Worm (Caenorhabditis elegans): Measurements from ENCODE around the gene tbc-12.

tbc-12 gene

DNA sequence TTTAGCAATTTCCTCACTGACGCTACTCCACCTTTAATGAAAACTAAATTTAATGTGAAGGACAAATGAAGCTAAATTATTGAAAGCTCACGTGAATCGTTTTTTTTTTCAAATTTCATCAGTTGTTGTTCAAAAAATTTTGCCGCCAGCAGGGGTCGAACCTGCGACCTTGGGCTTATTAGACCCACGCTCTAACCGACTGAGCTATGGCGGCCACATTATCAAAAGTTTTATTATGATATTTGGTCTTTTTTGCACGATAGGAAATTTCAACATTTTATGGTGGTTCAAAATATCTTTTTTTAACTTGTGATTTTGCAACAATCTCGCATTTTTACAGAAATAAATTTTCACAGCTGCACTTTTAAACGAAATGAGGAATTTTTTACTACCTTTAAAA lies 6.2 kb downstream of the tbc-12 start (continued):
- TF ChIP-seq aha-1 (tag) = peak; percentile 86
- TF ChIP-seq F26F4.8 (GFP tag; conservative IDR thresholded peaks at IDR 0.05) = 0 out of 2 replicates have a peak, but pooled peaks have one; percentile 9
- TF ChIP-seq Y5F2A.4 (GFP tag; optimal IDR thresholded peaks at IDR 0.05) = no peak

DNA sequence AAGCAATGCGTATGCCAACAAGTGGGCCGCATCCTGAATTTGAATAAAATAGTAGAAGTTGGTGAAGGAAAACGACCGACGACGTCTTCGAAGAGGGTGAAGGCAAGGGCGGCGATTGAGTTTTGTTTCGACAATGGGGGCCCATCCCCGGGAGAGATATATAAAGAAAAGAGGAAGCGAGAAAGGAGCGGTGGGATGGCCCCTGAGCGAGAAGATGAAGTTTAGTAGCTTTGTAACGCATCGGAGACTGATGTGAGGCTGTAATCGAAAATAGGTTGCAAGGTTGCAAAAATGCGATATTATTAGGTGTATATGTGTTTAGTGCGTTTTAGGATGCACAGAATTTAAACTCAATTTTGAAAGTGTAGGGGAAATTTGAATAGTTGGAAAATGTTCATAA lies 9.6 kb downstream of the tbc-12 start:
- TF ChIP-seq mep-1 (tag; optimal IDR thresholded peaks at IDR 0.05) (no peak), aha-1 (tag) (peak; percentile 76)

- TF ChIP-seq unc-62 (GFP tag; optimal IDR thresholded peaks at IDR 0.05 in 1 of 2) = no peak
- no peak for TF ChIP-seq unc-62 (tag; optimal IDR thresholded peaks at IDR 0.05)
- no peak for TF ChIP-seq nhr-28 (tag; optimal IDR thresholded peaks at IDR 0.05)
- TF ChIP-seq mes-2 (tag; optimal IDR thresholded peaks at IDR 0.05; ENCODE audit: poor library complexity, severe bottlenecking) = no peak
- TF ChIP-seq T26A8.4 (GFP tag; IDR thresholded peaks at IDR 0.05) = no peak
- TF ChIP-seq nhr-48 (tag; optimal IDR thresholded peaks at IDR 0.05) = no peak
- no peak for TF ChIP-seq ceh-20 (GFP tag; IDR thresholded peaks at IDR 0.05)
- TF ChIP-seq lin-29 (GFP tag; IDR thresholded peaks at IDR 0.05) = no peak
- TF ChIP-seq nhr-237 (tag; optimal IDR thresholded peaks at IDR 0.05) = no peak
- TF ChIP-seq duxl-1 (tag; optimal IDR thresholded peaks at IDR 0.05; ENCODE audit: poor library complexity) = no peak
- TF ChIP-seq dve-1 (tag; optimal IDR thresholded peaks at IDR 0.05; ENCODE audit: insufficient read depth) = no peak
- no peak for TF ChIP-seq Y48G9A.11 (GFP tag; IDR thresholded peaks at IDR 0.05)
- TF ChIP-seq F37D6.2 (tag; optimal IDR thresholded peaks at IDR 0.05) = no peak
- TF ChIP-seq F26F4.8 (GFP tag; conservative IDR thresholded peaks at IDR 0.05) = no peak
- TF ChIP-seq F44E2.7 (GFP tag; IDR thresholded peaks at IDR 0.05) = no peak
- no peak for TF ChIP-seq hmg-1.1 (GFP tag; IDR thresholded peaks at IDR 0.05)
- no peak for TF ChIP-seq lim-7 (GFP tag; IDR thresholded peaks at IDR 0.05)
- TF ChIP-seq attf-4 (tag; optimal IDR thresholded peaks at IDR 0.05) = no peak
These were observed 11.8 kb downstream of the tbc-12 start for ce11 chrX:2520461-2520860.

DNA sequence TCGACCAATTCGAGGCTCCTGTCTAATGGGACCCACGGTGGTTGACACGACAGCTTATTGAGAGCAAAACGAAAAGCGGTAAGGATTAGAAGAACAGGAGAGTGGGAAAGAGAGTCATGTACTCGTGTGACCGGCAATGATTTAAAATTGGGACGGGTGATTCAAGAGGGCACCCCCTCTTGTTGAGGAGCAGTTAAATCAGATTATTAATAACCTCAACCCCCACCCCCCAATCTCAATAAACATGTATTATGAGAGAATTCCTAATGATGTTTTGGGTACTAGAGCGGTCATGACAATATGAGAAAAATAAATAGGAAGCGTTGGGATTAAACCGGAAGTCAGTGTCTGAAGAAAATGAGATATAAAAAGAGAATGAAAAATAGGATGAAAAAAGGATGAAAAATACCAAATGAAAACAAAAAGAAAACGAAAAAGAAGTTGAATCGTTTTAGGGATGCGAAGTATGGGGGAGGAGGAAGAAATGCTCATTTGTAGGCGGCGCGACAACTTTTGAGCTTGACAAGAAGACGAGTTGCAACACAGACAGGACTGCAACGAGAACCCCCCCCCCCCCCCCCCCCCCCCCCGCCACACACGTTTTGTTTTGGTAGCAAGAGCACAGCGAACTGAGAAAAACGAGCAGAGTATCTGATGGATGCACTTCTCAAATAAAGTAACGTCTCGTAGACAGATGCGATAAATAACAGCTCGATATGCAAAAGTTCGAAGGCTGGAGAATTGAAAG lies 15.1 kb downstream of the tbc-12 start:
- TF ChIP-seq set-16 (GFP tag; IDR thresholded peaks at IDR 0.05) (peak; percentile 56), lin-38 (GFP tag; IDR thresholded peaks at IDR 0.05) (no peak), egl-27 (tag; optimal IDR thresholded peaks at IDR 0.05) (no peak), unc-62 (GFP tag; optimal IDR thresholded peaks at IDR 0.05 in 1 of 2) (peak in 1 of 2 experiments; percentile 28), unc-62 (tag; optimal IDR thresholded peaks at IDR 0.05) (no peak), lin-1 (GFP tag; IDR thresholded peaks at IDR 0.05) (no peak), aha-1 (tag) (no peak), zip-2 (tag; optimal IDR thresholded peaks at IDR 0.05) (no peak), ceh-44 (GFP tag; IDR thresholded peaks at IDR 0.05) (no peak), zfp-3 (GFP tag; conservative IDR thresholded peaks at IDR 0.05) (no peak), dmd-6 (GFP tag; IDR thresholded peaks at IDR 0.05) (no peak), skn-1 (tag; optimal IDR thresholded peaks at IDR 0.05) (no peak), lin-15B (tag; optimal IDR thresholded peaks at IDR 0.05) (no peak), nhr-28 (tag; optimal IDR thresholded peaks at IDR 0.05) (no peak), daf-8 (GFP tag; IDR thresholded peaks at IDR 0.05) (no peak), daf-12 (tag; optimal IDR thresholded peaks at IDR 0.05) (no peak), zfp-2 (tag; optimal IDR thresholded peaks at IDR 0.05) (no peak), ceh-62 (tag; optimal IDR thresholded peaks at IDR 0.05) (no peak), php-3 (GFP tag; IDR thresholded peaks at IDR 0.05) (no peak), nhr-42 (GFP tag; IDR thresholded peaks at IDR 0.05) (0 out of 2 replicates have a peak, but pooled peaks have one; percentile 24)
